Fruit fly (Drosophila melanogaster) whole organism: ENCODE measurements around the gene Mpi.

Experiments
- CG8478 ChIP-seq: fragments of >200 bp; optimal IDR thresholded peaks from 2 replicates; lab custom pipeline; 2018; ENCODE audit warnings: inconsistent platforms
- pan ChIP-seq: fragments of >200 bp; optimal IDR thresholded peaks from 2 replicates; lab custom pipeline; 2017
- psq ChIP-seq: fragments of >200 bp; optimal IDR thresholded peaks from 2 replicates; lab custom pipeline; 2017
- usp ChIP-seq: fragments of >200 bp; optimal IDR thresholded peaks from 2 replicates; lab custom pipeline; 2017; ENCODE audit warnings: missing biosample characterization, missing genetic modification characterization, mixed read lengths

- no peak for TF ChIP-seq CG8478
- TF ChIP-seq psq, result no peak
- no peak for TF ChIP-seq usp (GFP tag; lab: Kevin White, UChicago)
- no peak for TF ChIP-seq pan (lab: Kevin White, UChicago)
Measured at dm6 chr3R:9710228-9710627, 49.2 kb upstream of the Mpi start.
